Fruit fly (Drosophila melanogaster) whole organism, embryonic: Measurements from ENCODE around the gene Chd1.
A peak's percentile ranks its signal among the peaks of the same experiment; 100 is the strongest.

Source experiments
- Aef1 ChIP-seq: fragments of 200-800 bp; sonication (Bioruptor generic); IDR thresholded peaks from 3 replicates; pipeline ENCODE4 v1.3.6; 2022; ENCODE audit warnings: missing biosample characterization, missing genetic modification characterization
- BEAF-32 ChIP-seq: fragments of 200-800 bp; sonication (Bioruptor generic); optimal IDR thresholded peaks from 3 replicates; lab custom pipeline; 2017; ENCODE audit warnings: missing biosample characterization, missing genetic modification characterization, mild to moderate bottlenecking, moderate library complexity, missing genetic modification reagents
- C15 ChIP-seq: fragments of 200-800 bp; sonication (Bioruptor generic); IDR thresholded peaks from 3 replicates; pipeline ENCODE4 v1.3.6; 2022; ENCODE audit warnings: missing biosample characterization, missing genetic modification characterization
- CG14860 ChIP-seq: fragments of 200-800 bp; sonication (Bioruptor generic); IDR thresholded peaks from 3 replicates; pipeline ENCODE4 v1.3.6; 2022; ENCODE audit warnings: missing biosample characterization, missing genetic modification characterization; ENCODE audit not compliant: partially characterized antibody
- CG15269 ChIP-seq: fragments of 200-800 bp; sonication (Bioruptor generic); optimal IDR thresholded peaks from 2 replicates; lab custom pipeline; 2018; ENCODE audit warnings: missing biosample characterization, mild to moderate bottlenecking, missing genetic modification characterization, moderate library complexity
- CG15479 ChIP-seq: fragments of 200-800 bp; sonication (Bioruptor generic); optimal IDR thresholded peaks from 3 replicates; lab custom pipeline; 2019; ENCODE audit warnings: missing biosample characterization, mild to moderate bottlenecking, missing genetic modification characterization, moderate library complexity
- CG16813 ChIP-seq: fragments of 200-800 bp; sonication (Bioruptor generic); IDR thresholded peaks from 3 replicates; pipeline ENCODE4 v1.3.6; 2022; ENCODE audit warnings: missing biosample characterization, missing genetic modification characterization; ENCODE audit not compliant: partially characterized antibody
- CG17328 ChIP-seq: fragments of 200-800 bp; sonication (Bioruptor generic); IDR thresholded peaks from 2 replicates; pipeline ENCODE4 v1.3.6; 2022; ENCODE audit warnings: missing biosample characterization, missing genetic modification characterization
- CG1832 ChIP-seq: fragments of 200-800 bp; sonication (Bioruptor generic); optimal IDR thresholded peaks from 2 replicates; lab custom pipeline; 2017; ENCODE audit warnings: missing biosample characterization, mild to moderate bottlenecking, missing genetic modification characterization, inconsistent platforms
- CG2875 ChIP-seq: fragments of 200-800 bp; sonication (Bioruptor generic); optimal IDR thresholded peaks from 2 replicates; lab custom pipeline; 2017; ENCODE audit warnings: missing biosample characterization, mild to moderate bottlenecking, missing genetic modification characterization, missing genetic modification reagents
- CG32772 ChIP-seq: fragments of 200-800 bp; sonication (Bioruptor generic); IDR thresholded peaks from 2 replicates; pipeline ENCODE4 v1.3.6; 2022; ENCODE audit warnings: missing biosample characterization, missing genetic modification characterization
- CG3838 ChIP-seq: fragments of 200-800 bp; sonication (Bioruptor generic); optimal IDR thresholded peaks from 3 replicates; lab custom pipeline; 2016; ENCODE audit warnings: missing biosample characterization, missing genetic modification characterization
- CG4820 ChIP-seq: fragments of 200-800 bp; sonication (Bioruptor generic); optimal IDR thresholded peaks from 3 replicates; lab custom pipeline; 2016; ENCODE audit warnings: missing biosample characterization, missing genetic modification characterization
- CG6175 ChIP-seq: fragments of 200-800 bp; sonication (Bioruptor generic); IDR thresholded peaks from 3 replicates; pipeline ENCODE4 v1.3.6; 2022; ENCODE audit warnings: missing biosample characterization, missing genetic modification characterization
- CG6683 ChIP-seq: fragments of 200-800 bp; sonication (Bioruptor generic); optimal IDR thresholded peaks from 2 replicates; lab custom pipeline; 2017; ENCODE audit warnings: missing biosample characterization, mild to moderate bottlenecking, missing genetic modification characterization, missing genetic modification reagents
- CG7928 ChIP-seq: fragments of 200-800 bp; sonication (Bioruptor generic); optimal IDR thresholded peaks from 2 replicates; lab custom pipeline; 2017; ENCODE audit warnings: missing biosample characterization, mild to moderate bottlenecking, missing genetic modification characterization
- CG8281 ChIP-seq: fragments of 200-800 bp; sonication (Bioruptor generic); optimal IDR thresholded peaks from 2 replicates; lab custom pipeline; 2018; ENCODE audit warnings: missing biosample characterization, mild to moderate bottlenecking, missing genetic modification characterization, moderate library complexity
- CG9727 ChIP-seq: fragments of 200-800 bp; sonication (Bioruptor generic); optimal IDR thresholded peaks from 3 replicates; lab custom pipeline; 2017; ENCODE audit warnings: missing biosample characterization, mild to moderate bottlenecking, missing genetic modification characterization
- Dll ChIP-seq: fragments of 200-800 bp; sonication (Bioruptor generic); IDR thresholded peaks from 4 replicates; pipeline ENCODE4 v1.3.6; 2022; ENCODE audit warnings: missing biosample characterization, missing genetic modification characterization; ENCODE audit not compliant: partially characterized antibody
- Doc2 ChIP-seq: fragments of 200-800 bp; sonication (Bioruptor generic); IDR thresholded peaks from 2 replicates; pipeline ENCODE4 v1.3.6; 2022; ENCODE audit warnings: missing biosample characterization, missing genetic modification characterization
- Doc3 ChIP-seq: fragments of 200-800 bp; sonication (Bioruptor generic); IDR thresholded peaks from 3 replicates; pipeline ENCODE4 v1.3.6; 2022; ENCODE audit warnings: missing biosample characterization, missing genetic modification characterization; ENCODE audit not compliant: partially characterized antibody
- Ets65A ChIP-seq: fragments of 200-800 bp; sonication (Bioruptor generic); peaks from one replicate; lab custom pipeline; 2016; ENCODE audit warnings: missing biosample characterization, missing genetic modification characterization
- Nf-YB ChIP-seq: fragments of 200-800 bp; sonication (Bioruptor generic); optimal IDR thresholded peaks from 3 replicates; lab custom pipeline; 2019; ENCODE audit warnings: missing biosample characterization, mild to moderate bottlenecking, missing genetic modification characterization, moderate library complexity
- Pdp1 ChIP-seq, 2 experiments: fragments of 200-800 bp; sonication (Bioruptor generic); optimal IDR thresholded peaks; 3 replicates each; lab custom pipeline; 2016; ENCODE audit warnings: missing biosample characterization in 2 of 2, missing genetic modification characterization in 2 of 2, mild to moderate bottlenecking in 1 of 2, moderate library complexity in 1 of 2
- Side ChIP-seq: fragments of 200-800 bp; sonication (Bioruptor generic); optimal IDR thresholded peaks from 2 replicates; lab custom pipeline; 2016; ENCODE audit warnings: missing biosample characterization, missing genetic modification characterization
- Sox102F ChIP-seq: fragments of 200-800 bp; sonication (Bioruptor generic); optimal IDR thresholded peaks from 2 replicates; lab custom pipeline; 2018; ENCODE audit warnings: missing biosample characterization, mild to moderate bottlenecking, missing genetic modification characterization, moderate library complexity
- Xrp1 ChIP-seq: fragments of 200-800 bp; sonication (Bioruptor generic); IDR thresholded peaks from 2 replicates; pipeline ENCODE4 v1.3.6; 2022; ENCODE audit warnings: missing biosample characterization, missing genetic modification characterization
- ab ChIP-seq: fragments of 200-800 bp; sonication (Bioruptor generic); optimal IDR thresholded peaks from 2 replicates; lab custom pipeline; 2016; ENCODE audit warnings: missing biosample characterization, missing genetic modification characterization
- ap ChIP-seq: fragments of 200-800 bp; sonication (Bioruptor generic); IDR thresholded peaks from 2 replicates; pipeline ENCODE4 v1.3.6; 2022; ENCODE audit warnings: missing biosample characterization, missing genetic modification characterization
- ara ChIP-seq: fragments of 200-800 bp; sonication (Bioruptor generic); IDR thresholded peaks from 2 replicates; pipeline ENCODE4 v1.3.6; 2022; ENCODE audit warnings: missing biosample characterization, missing genetic modification characterization
- ase ChIP-seq: fragments of 200-800 bp; sonication (Bioruptor generic); IDR thresholded peaks from 3 replicates; pipeline ENCODE4 v1.3.6; 2022; ENCODE audit warnings: missing biosample characterization, missing genetic modification characterization
- cad ChIP-seq: fragments of >200 bp; optimal IDR thresholded peaks from 2 replicates; lab custom pipeline; 2017; ENCODE audit warnings: missing biosample characterization, missing genetic modification characterization
- da ChIP-seq: fragments of 200-800 bp; sonication (Bioruptor generic); optimal IDR thresholded peaks from 2 replicates; lab custom pipeline; 2016; ENCODE audit warnings: missing biosample characterization, missing genetic modification characterization
- gem ChIP-seq: fragments of 200-800 bp; sonication (Bioruptor generic); optimal IDR thresholded peaks from 2 replicates; lab custom pipeline; 2019; ENCODE audit warnings: missing biosample characterization, mild to moderate bottlenecking, missing genetic modification characterization, moderate library complexity
- kah ChIP-seq: fragments of 200-800 bp; sonication (Bioruptor generic); optimal IDR thresholded peaks from 2 replicates; lab custom pipeline; 2018; ENCODE audit warnings: missing biosample characterization, mild to moderate bottlenecking, missing genetic modification characterization
- lab ChIP-seq: fragments of 200-800 bp; sonication (Bioruptor generic); optimal IDR thresholded peaks from 3 replicates; lab custom pipeline; 2017; ENCODE audit warnings: missing biosample characterization, missing genetic modification characterization, mild to moderate bottlenecking, moderate library complexity, missing genetic modification reagents
- lbe ChIP-seq: fragments of 200-800 bp; sonication (Bioruptor generic); optimal IDR thresholded peaks from 2 replicates; lab custom pipeline; 2016; ENCODE audit warnings: missing biosample characterization, mild to moderate bottlenecking, missing genetic modification characterization
- luna ChIP-seq: fragments of 200-800 bp; sonication (Bioruptor generic); optimal IDR thresholded peaks from 2 replicates; lab custom pipeline; 2016; ENCODE audit warnings: missing biosample characterization, missing genetic modification characterization
- nau ChIP-seq: fragments of 200-800 bp; sonication (Bioruptor generic); optimal IDR thresholded peaks from 3 replicates; lab custom pipeline; 2017; ENCODE audit warnings: missing biosample characterization, mild to moderate bottlenecking, missing genetic modification characterization, missing genetic modification reagents
- onecut ChIP-seq: fragments of 200-800 bp; sonication (Bioruptor generic); IDR thresholded peaks from 2 replicates; pipeline ENCODE4 v1.3.6; 2022; ENCODE audit warnings: missing biosample characterization, missing genetic modification characterization
- org-1 ChIP-seq: fragments of 200-800 bp; sonication (Bioruptor generic); optimal IDR thresholded peaks from 2 replicates; lab custom pipeline; 2017; ENCODE audit warnings: missing biosample characterization, missing genetic modification characterization
- pho ChIP-seq: fragments of 200-800 bp; sonication (Bioruptor generic); optimal IDR thresholded peaks from 2 replicates; lab custom pipeline; 2016; ENCODE audit warnings: missing biosample characterization, missing genetic modification characterization
- sens ChIP-seq: fragments of 200-800 bp; sonication (Bioruptor generic); peaks from one replicate; lab custom pipeline; 2016; ENCODE audit warnings: missing biosample characterization, missing genetic modification characterization
- sna ChIP-seq: fragments of 200-800 bp; sonication (Bioruptor generic); IDR thresholded peaks from 2 replicates; pipeline ENCODE4 v1.3.6; 2022; ENCODE audit warnings: missing biosample characterization, missing genetic modification characterization; ENCODE audit not compliant: partially characterized antibody
- tll ChIP-seq, 2 experiments: fragments of 200-800 bp in 1 of 2; fragments of >200 bp in 1 of 2; sonication (Bioruptor generic) in 1 of 2; optimal IDR thresholded peaks; 2 replicates each; lab custom pipeline; 2017 to 2019; ENCODE audit warnings: missing biosample characterization in 2 of 2, missing genetic modification characterization in 2 of 2, mild to moderate bottlenecking in 1 of 2, moderate library complexity in 1 of 2
- trem ChIP-seq: fragments of 200-800 bp; optimal IDR thresholded peaks from 3 replicates; lab custom pipeline; 2019; ENCODE audit warnings: missing biosample characterization, mild to moderate bottlenecking, missing genetic modification characterization, moderate library complexity
- trh ChIP-seq: fragments of 200-800 bp; sonication (Bioruptor generic); optimal IDR thresholded peaks from 2 replicates; lab custom pipeline; 2016; ENCODE audit warnings: missing biosample characterization, missing genetic modification characterization
- zen2 ChIP-seq: fragments of 200-800 bp; sonication (Bioruptor generic); IDR thresholded peaks from 3 replicates; pipeline ENCODE4 v1.3.6; 2022; ENCODE audit warnings: missing biosample characterization, missing genetic modification characterization; ENCODE audit not compliant: partially characterized antibody
- zf30C ChIP-seq: fragments of 200-800 bp; sonication (Bioruptor generic); optimal IDR thresholded peaks from 3 replicates; lab custom pipeline; 2018; ENCODE audit warnings: missing biosample characterization, mild to moderate bottlenecking, missing genetic modification characterization
- zfh2 ChIP-seq: fragments of 200-800 bp; sonication (Bioruptor generic); optimal IDR thresholded peaks from 2 replicates; lab custom pipeline; 2016; ENCODE audit warnings: missing biosample characterization, missing genetic modification characterization

Gene Chd1

dm6 chr2L:3001953-3002352, 14.4 kb upstream of the Chd1 start:
- TF ChIP-seq Sox102F (GFP tag; lab: Kevin White, UChicago) (peak; percentile 13), ase (GFP tag; lab: Robert Waterston, UW) (no peak), CG7928 (no peak), ab (no peak), CG17328 (GFP tag; lab: Robert Waterston, UW) (no peak), ara (GFP tag; lab: Robert Waterston, UW) (no peak), onecut (GFP tag; lab: Robert Waterston, UW) (no peak), pho (GFP tag; lab: Kevin White, UChicago) (no peak), lab (no peak), sens (GFP tag; lab: Kevin White, UChicago) (peak; percentile 50), zen2 (no peak), Doc2 (GFP tag; lab: Robert Waterston, UW) (no peak), luna (GFP tag; lab: Kevin White, UChicago) (no peak), nau (GFP tag; lab: Kevin White, UChicago) (no peak), Ets65A (GFP tag; lab: Kevin White, UChicago) (peak; percentile 49), CG6683 (no peak), Xrp1 (GFP tag; lab: Robert Waterston, UW) (peak; percentile 9; the same call in 1 of the 2 replicates), Aef1 (no peak), gem (tag; lab: Kevin White, UChicago) (peak; percentile 22)

DNA sequence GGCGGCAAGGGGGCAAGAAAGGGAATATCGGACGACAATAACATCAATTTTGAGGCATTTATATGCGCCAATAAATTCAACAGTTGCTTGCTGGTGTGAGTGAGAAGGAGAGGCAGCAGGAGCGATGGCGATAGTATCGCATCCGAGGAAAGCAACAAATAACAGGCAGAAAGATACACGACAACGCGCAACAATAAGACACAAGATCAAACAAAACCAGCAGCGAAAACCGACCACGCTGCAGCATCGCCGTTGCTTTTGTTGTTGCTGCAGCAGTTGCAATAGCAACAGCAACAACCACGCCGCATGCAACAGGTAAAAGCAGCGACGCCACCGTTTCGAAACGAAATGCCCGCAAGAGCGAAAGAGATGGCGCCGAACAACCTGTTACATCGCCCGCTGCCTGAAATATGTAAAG, 13.0 kb upstream of the Chd1 start:
- TF ChIP-seq Side (GFP tag; lab: Kevin White, UChicago): no peak
- no peak for TF ChIP-seq gem (tag; lab: Kevin White, UChicago)
- no peak for TF ChIP-seq ap (GFP tag; lab: Robert Waterston, UW)
- peak; percentile 43 for TF ChIP-seq CG1832 (GFP tag; lab: Kevin White, UChicago)
- no peak for TF ChIP-seq trh (GFP tag; lab: Kevin White, UChicago)
- TF ChIP-seq CG2875 (GFP tag; lab: Kevin White, UChicago): no peak
- TF ChIP-seq CG15269 (tag; lab: Kevin White, UChicago): no peak
- peak in 1 of 2 experiments; percentile 93 for TF ChIP-seq tll (GFP tag; optimal IDR thresholded peaks at IDR 0.05; lab: Kevin White, UChicago)
- TF ChIP-seq CG4820 (GFP tag; lab: Kevin White, UChicago): no peak
- TF ChIP-seq trem (tag; lab: Kevin White, UChicago): no peak
- peak; percentile 41 for TF ChIP-seq BEAF-32
- 0 out of 2 replicates have a peak, but pooled peaks have one; percentile 35 for TF ChIP-seq sna (GFP tag; lab: Robert Waterston, UW)
- no peak for TF ChIP-seq zfh2 (GFP tag; lab: Kevin White, UChicago)
- peak; percentile 79 for TF ChIP-seq kah (GFP tag; lab: Kevin White, UChicago)
- peak; percentile 49; the same call in 2 of the 3 replicates for TF ChIP-seq Doc3 (GFP tag; lab: Robert Waterston, UW)
- peak; percentile 54; the same call in 1 of the 4 replicates for TF ChIP-seq Dll
- TF ChIP-seq CG32772: no peak
- TF ChIP-seq CG15479 (GFP tag; lab: Kevin White, UChicago): peak; percentile 90
- TF ChIP-seq zf30C: no peak
- peak; percentile 31; the same call in 1 of the 3 replicates for TF ChIP-seq CG16813 (GFP tag; lab: Robert Waterston, UW)
- TF ChIP-seq Sox102F (GFP tag; lab: Kevin White, UChicago): no peak
- peak in 1 of 2 experiments; percentile 37 for TF ChIP-seq Pdp1 (GFP tag; optimal IDR thresholded peaks at IDR 0.05; lab: Kevin White, UChicago)
- TF ChIP-seq CG9727 (GFP tag; lab: Kevin White, UChicago): no peak
- TF ChIP-seq C15 (GFP tag; lab: Robert Waterston, UW): no peak
- TF ChIP-seq lbe (GFP tag; lab: Kevin White, UChicago): no peak
- TF ChIP-seq da: no peak
- TF ChIP-seq Nf-YB (GFP tag; lab: Kevin White, UChicago): peak; percentile 53
- no peak for TF ChIP-seq CG8281 (tag; lab: Kevin White, UChicago)
- TF ChIP-seq cad (GFP tag; lab: Kevin White, UChicago): peak; percentile 83
- TF ChIP-seq CG6175 (GFP tag; lab: Robert Waterston, UW): 0 out of 3 replicates have a peak, but pooled peaks have one; percentile 30
- peak; percentile 41 for TF ChIP-seq CG3838 (GFP tag; lab: Kevin White, UChicago)
- no peak for TF ChIP-seq CG14860 (GFP tag; lab: Robert Waterston, UW)
- TF ChIP-seq org-1: no peak
